Fruit fly (Drosophila melanogaster) whole organism, embryonic: ENCODE results near the gene Gsc.

Source experiments
- Atf6 ChIP-seq: fragments of 200-800 bp; sonication (Bioruptor generic); IDR thresholded peaks from 2 replicates; pipeline ENCODE4 v1.3.6; 2022; ENCODE audit warnings: missing biosample characterization, missing genetic modification characterization
- Bdp1 ChIP-seq: fragments of 200-800 bp; sonication (Bioruptor generic); optimal IDR thresholded peaks from 3 replicates; lab custom pipeline; 2016; ENCODE audit warnings: missing biosample characterization, missing genetic modification characterization
- CG8290 ChIP-seq, 3 experiments: fragments of 200-800 bp; sonication (Bioruptor generic); optimal IDR thresholded peaks; 2 replicates each; lab custom pipeline; 2016 to 2019; ENCODE audit warnings: missing biosample characterization in 3 of 3, missing genetic modification characterization in 3 of 3, mild to moderate bottlenecking in 2 of 3, moderate library complexity in 1 of 3
- GATAe ChIP-seq: fragments of 200-800 bp; sonication (Bioruptor generic); conservative IDR thresholded peaks from 2 replicates; pipeline ENCODE4 v1.3.6; 2022; ENCODE audit warnings: missing biosample characterization, missing genetic modification characterization

DNA sequence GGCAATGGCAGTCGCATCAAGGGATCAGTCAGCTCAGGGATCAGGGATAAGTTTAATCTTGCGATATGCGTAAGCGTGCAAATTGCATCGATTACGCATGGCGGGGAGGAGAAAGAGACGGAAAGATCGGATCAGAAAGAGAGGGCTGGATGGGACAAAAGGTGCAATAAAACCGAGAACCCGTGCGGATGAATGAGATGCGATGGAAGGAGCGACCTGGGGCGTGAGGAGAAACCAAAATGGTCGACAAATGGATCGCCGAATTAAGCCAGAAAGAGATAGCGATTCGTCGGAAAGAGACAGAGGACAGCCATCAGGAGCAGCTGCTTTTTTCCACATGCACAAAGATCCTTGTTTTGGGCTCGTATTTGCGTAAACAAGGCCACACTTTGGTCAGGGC is 3.3 kb upstream of the Gsc start:
- no peak for TF ChIP-seq Bdp1 (GFP tag; lab: Kevin White, UChicago)
- TF ChIP-seq Atf6, result no peak
- no peak for TF ChIP-seq GATAe (GFP tag; lab: Robert Waterston, UW)
- no peak for TF ChIP-seq CG8290 (GFP tag; optimal IDR thresholded peaks at IDR 0.05; lab: Kevin White, UChicago)
- TF ChIP-seq CG8290 (tag; optimal IDR thresholded peaks at IDR 0.05; lab: Kevin White, UChicago), result no peak
